Fruit fly (Drosophila melanogaster) whole organism, embryonic: ENCODE measurements around the gene Ank2.

Source experiments
- Ada2b ChIP-seq: fragments of 200-800 bp; sonication (Bioruptor generic); IDR thresholded peaks from 2 replicates; pipeline ENCODE4 v1.3.6; 2022; ENCODE audit warnings: missing biosample characterization, missing genetic modification characterization
- Adf1 ChIP-seq: fragments of 200-800 bp; sonication (Bioruptor generic); IDR thresholded peaks from 2 replicates; pipeline ENCODE4 v1.3.6; 2022; ENCODE audit warnings: missing biosample characterization, missing genetic modification characterization
- B-H2 ChIP-seq: fragments of 200-800 bp; sonication (Bioruptor generic); optimal IDR thresholded peaks from 2 replicates; lab custom pipeline; 2018; ENCODE audit warnings: missing biosample characterization, mild to moderate bottlenecking, missing genetic modification characterization
- CG10543 ChIP-seq: fragments of 200-800 bp; sonication (Bioruptor generic); optimal IDR thresholded peaks from 3 replicates; lab custom pipeline; 2017; ENCODE audit warnings: missing biosample characterization, mild to moderate bottlenecking, missing genetic modification characterization, moderate library complexity
- CG10979 ChIP-seq: fragments of 200-800 bp; sonication (Bioruptor generic); optimal IDR thresholded peaks from 2 replicates; lab custom pipeline; 2018; ENCODE audit warnings: missing biosample characterization, mild to moderate bottlenecking, missing genetic modification characterization, moderate library complexity
- CG11398 ChIP-seq: fragments of 200-800 bp; sonication (Bioruptor generic); optimal IDR thresholded peaks from 2 replicates; lab custom pipeline; 2016; ENCODE audit warnings: missing biosample characterization, missing genetic modification characterization
- CG13624 ChIP-seq: fragments of 200-800 bp; sonication (Bioruptor generic); optimal IDR thresholded peaks from 2 replicates; lab custom pipeline; 2016; ENCODE audit warnings: missing biosample characterization, missing genetic modification characterization
- CG14050 ChIP-seq: fragments of 200-800 bp; sonication (Bioruptor generic); IDR thresholded peaks from 3 replicates; pipeline ENCODE4 v1.3.6; 2022; ENCODE audit warnings: missing biosample characterization, missing genetic modification characterization
- CG14710 ChIP-seq: fragments of 200-800 bp; sonication (Bioruptor generic); optimal IDR thresholded peaks from 3 replicates; lab custom pipeline; 2019; ENCODE audit warnings: missing biosample characterization, mild to moderate bottlenecking, missing genetic modification characterization, moderate library complexity
- CG16863 ChIP-seq: fragments of 200-800 bp; sonication (Bioruptor generic); optimal IDR thresholded peaks from 3 replicates; lab custom pipeline; 2016; ENCODE audit warnings: missing biosample characterization, missing genetic modification characterization
- CG17186 ChIP-seq: fragments of 200-800 bp; sonication (Bioruptor generic); optimal IDR thresholded peaks from 3 replicates; lab custom pipeline; 2017; ENCODE audit warnings: missing biosample characterization, missing genetic modification reagents, missing genetic modification characterization
- CG17568 ChIP-seq: fragments of 200-800 bp; sonication (Bioruptor generic); optimal IDR thresholded peaks from 2 replicates; lab custom pipeline; 2018; ENCODE audit warnings: missing biosample characterization, mild to moderate bottlenecking, missing genetic modification characterization, moderate library complexity
- CG2120 ChIP-seq: fragments of 200-800 bp; sonication (Bioruptor generic); optimal IDR thresholded peaks from 3 replicates; lab custom pipeline; 2016; ENCODE audit warnings: missing biosample characterization, missing genetic modification characterization
- CG31441 ChIP-seq: fragments of 200-800 bp; sonication (Bioruptor generic); IDR thresholded peaks from 2 replicates; pipeline ENCODE4 v1.3.6; 2022; ENCODE audit warnings: missing biosample characterization, missing genetic modification characterization
- CG32532 ChIP-seq: fragments of 200-800 bp; sonication (Bioruptor generic); IDR thresholded peaks from 2 replicates; pipeline ENCODE4 v1.3.6; 2022; ENCODE audit warnings: missing biosample characterization, missing genetic modification characterization
- CG4404 ChIP-seq: fragments of 200-800 bp; sonication (Bioruptor generic); IDR thresholded peaks from 2 replicates; pipeline ENCODE4 v1.3.6; 2022; ENCODE audit warnings: missing biosample characterization, missing genetic modification characterization
- CG8089 ChIP-seq: fragments of 200-800 bp; sonication (Bioruptor generic); optimal IDR thresholded peaks from 3 replicates; lab custom pipeline; 2016; ENCODE audit warnings: missing biosample characterization, missing genetic modification characterization
- CG8478 ChIP-seq: fragments of >200 bp; optimal IDR thresholded peaks from 2 replicates; lab custom pipeline; 2018
- CG9817 ChIP-seq: fragments of 200-800 bp; sonication (Bioruptor generic); optimal IDR thresholded peaks from 2 replicates; lab custom pipeline; 2018; ENCODE audit warnings: missing biosample characterization, mild to moderate bottlenecking, missing genetic modification characterization, moderate library complexity
- CG9932 ChIP-seq: fragments of 200-800 bp; sonication (Bioruptor generic); IDR thresholded peaks from 2 replicates; pipeline ENCODE4 v1.3.6; 2022; ENCODE audit warnings: missing biosample characterization, missing genetic modification characterization
- Dbx ChIP-seq: fragments of 200-800 bp; sonication (Bioruptor generic); IDR thresholded peaks from 3 replicates; pipeline ENCODE4 v1.3.6; 2022; ENCODE audit warnings: missing biosample characterization, missing genetic modification characterization
- Dip2 ChIP-seq: fragments of 200-800 bp; sonication (Bioruptor generic); IDR thresholded peaks from 2 replicates; pipeline ENCODE4 v1.3.6; 2022; ENCODE audit warnings: missing biosample characterization, missing genetic modification characterization
- Dll ChIP-seq: fragments of 200-800 bp; sonication (Bioruptor generic); IDR thresholded peaks from 4 replicates; pipeline ENCODE4 v1.3.6; 2022; ENCODE audit warnings: missing biosample characterization, missing genetic modification characterization; ENCODE audit not compliant: partially characterized antibody
- Ets65A ChIP-seq: fragments of 200-800 bp; sonication (Bioruptor generic); peaks from one replicate; lab custom pipeline; 2016; ENCODE audit warnings: missing biosample characterization, missing genetic modification characterization
- Hand ChIP-seq: fragments of 200-800 bp; sonication (Bioruptor generic); optimal IDR thresholded peaks from 2 replicates; lab custom pipeline; 2017; ENCODE audit warnings: mild to moderate bottlenecking, missing biosample characterization, missing genetic modification reagents, missing genetic modification characterization
- Hr3 ChIP-seq: fragments of 200-800 bp; sonication (Bioruptor generic); optimal IDR thresholded peaks from 3 replicates; lab custom pipeline; 2016; ENCODE audit warnings: missing biosample characterization, missing genetic modification characterization
- Mes4 ChIP-seq: fragments of 200-800 bp; sonication (Bioruptor generic); optimal IDR thresholded peaks from 2 replicates; lab custom pipeline; 2016; ENCODE audit warnings: missing biosample characterization, missing genetic modification characterization
- NC2α ChIP-seq: fragments of 200-800 bp; sonication (Bioruptor generic); optimal IDR thresholded peaks from 2 replicates; lab custom pipeline; 2016; ENCODE audit warnings: missing biosample characterization, missing genetic modification characterization
- Ptx1 ChIP-seq: fragments of 200-800 bp; sonication (Bioruptor generic); IDR thresholded peaks from 2 replicates; pipeline ENCODE4 v1.3.6; 2022; ENCODE audit warnings: missing biosample characterization, missing genetic modification characterization
- Rfx ChIP-seq: fragments of 200-800 bp; sonication (Bioruptor generic); IDR thresholded peaks from 2 replicates; pipeline ENCODE4 v1.3.6; 2022; ENCODE audit warnings: missing biosample characterization, missing genetic modification characterization
- Sox102F ChIP-seq: fragments of 200-800 bp; sonication (Bioruptor generic); optimal IDR thresholded peaks from 2 replicates; lab custom pipeline; 2018; ENCODE audit warnings: missing biosample characterization, mild to moderate bottlenecking, missing genetic modification characterization, moderate library complexity
- Trl ChIP-seq, 3 experiments: fragments of >200 bp in 2 of 3; fragments of 200-800 bp in 1 of 3; sonication (Bioruptor generic) in 1 of 3; optimal IDR thresholded peaks; 2 replicates in 1 of 3; 3 replicates in 2 of 3; lab custom pipeline; 2016 to 2017; ENCODE audit warnings: missing biosample characterization in 1 of 3, missing genetic modification characterization in 1 of 3
- ara ChIP-seq: fragments of 200-800 bp; sonication (Bioruptor generic); IDR thresholded peaks from 2 replicates; pipeline ENCODE4 v1.3.6; 2022; ENCODE audit warnings: missing biosample characterization, missing genetic modification characterization
- bcd ChIP-seq: fragments of 200-800 bp; sonication (Bioruptor generic); optimal IDR thresholded peaks from 2 replicates; lab custom pipeline; 2017; ENCODE audit warnings: missing biosample characterization, mild to moderate bottlenecking, missing genetic modification characterization
- cato ChIP-seq: fragments of 200-800 bp; sonication (Bioruptor generic); optimal IDR thresholded peaks from 2 replicates; lab custom pipeline; 2016; ENCODE audit warnings: missing biosample characterization, missing genetic modification characterization, borderline replicate concordance
- dmrt11E ChIP-seq: fragments of 200-800 bp; sonication (Bioruptor generic); optimal IDR thresholded peaks from 3 replicates; lab custom pipeline; 2018; ENCODE audit warnings: missing biosample characterization, mild to moderate bottlenecking, missing genetic modification characterization, moderate library complexity
- h ChIP-seq: fragments of >200 bp; optimal IDR thresholded peaks from 2 replicates; lab custom pipeline; 2017
- insv ChIP-seq, 2 experiments: fragments of 200-800 bp; sonication (Bioruptor generic); optimal IDR thresholded peaks; 3 replicates each; lab custom pipeline; 2016 to 2018; ENCODE audit warnings: missing biosample characterization in 2 of 2, missing genetic modification characterization in 2 of 2
- klu ChIP-seq: fragments of 200-800 bp; sonication (Bioruptor generic); IDR thresholded peaks from 2 replicates; pipeline ENCODE4 v1.3.6; 2022; ENCODE audit warnings: missing biosample characterization, missing genetic modification characterization
- lab ChIP-seq: fragments of 200-800 bp; sonication (Bioruptor generic); optimal IDR thresholded peaks from 3 replicates; lab custom pipeline; 2017; ENCODE audit warnings: missing biosample characterization, missing genetic modification characterization, mild to moderate bottlenecking, moderate library complexity, missing genetic modification reagents
- lilli ChIP-seq: fragments of 200-800 bp; sonication (Bioruptor generic); optimal IDR thresholded peaks from 3 replicates; lab custom pipeline; 2016; ENCODE audit warnings: missing biosample characterization, missing genetic modification characterization
- nerfin-2 ChIP-seq: fragments of 200-800 bp; sonication (Bioruptor generic); IDR thresholded peaks from 2 replicates; pipeline ENCODE4 v1.3.6; 2022; ENCODE audit warnings: missing biosample characterization, missing genetic modification characterization; ENCODE audit not compliant: partially characterized antibody
- odd ChIP-seq: fragments of 200-800 bp; sonication (Bioruptor generic); optimal IDR thresholded peaks from 2 replicates; lab custom pipeline; 2017; ENCODE audit warnings: missing biosample characterization, mild to moderate bottlenecking, missing genetic modification characterization
- onecut ChIP-seq: fragments of 200-800 bp; sonication (Bioruptor generic); IDR thresholded peaks from 2 replicates; pipeline ENCODE4 v1.3.6; 2022; ENCODE audit warnings: missing biosample characterization, missing genetic modification characterization
- pb ChIP-seq: fragments of 200-800 bp; sonication (Bioruptor generic); optimal IDR thresholded peaks from 3 replicates; lab custom pipeline; 2016; ENCODE audit warnings: missing biosample characterization, missing genetic modification characterization
- pho ChIP-seq: fragments of 200-800 bp; sonication (Bioruptor generic); optimal IDR thresholded peaks from 2 replicates; lab custom pipeline; 2016; ENCODE audit warnings: missing biosample characterization, missing genetic modification characterization
- row ChIP-seq: fragments of 200-800 bp; sonication (Bioruptor generic); IDR thresholded peaks from 3 replicates; pipeline ENCODE4 v1.3.6; 2022; ENCODE audit warnings: missing biosample characterization, missing genetic modification characterization
- sens ChIP-seq: fragments of 200-800 bp; sonication (Bioruptor generic); peaks from one replicate; lab custom pipeline; 2016; ENCODE audit warnings: missing biosample characterization, missing genetic modification characterization
- slp2 ChIP-seq: fragments of 200-800 bp; sonication (Bioruptor generic); optimal IDR thresholded peaks from 2 replicates; lab custom pipeline; 2016; ENCODE audit warnings: missing biosample characterization, missing genetic modification characterization
- toy ChIP-seq: fragments of 200-800 bp; sonication (Bioruptor generic); IDR thresholded peaks from 2 replicates; pipeline ENCODE4 v1.3.6; 2022; ENCODE audit warnings: missing biosample characterization, missing genetic modification characterization
- tup ChIP-seq: fragments of 200-800 bp; sonication (Bioruptor generic); optimal IDR thresholded peaks from 2 replicates; lab custom pipeline; 2016; ENCODE audit warnings: missing biosample characterization, mild to moderate bottlenecking, missing genetic modification characterization, moderate library complexity
- wor ChIP-seq: fragments of 200-800 bp; sonication (Bioruptor generic); IDR thresholded peaks from 2 replicates; pipeline ENCODE4 v1.3.6; 2022; ENCODE audit warnings: missing biosample characterization, missing genetic modification characterization

Ank2 gene

DNA sequence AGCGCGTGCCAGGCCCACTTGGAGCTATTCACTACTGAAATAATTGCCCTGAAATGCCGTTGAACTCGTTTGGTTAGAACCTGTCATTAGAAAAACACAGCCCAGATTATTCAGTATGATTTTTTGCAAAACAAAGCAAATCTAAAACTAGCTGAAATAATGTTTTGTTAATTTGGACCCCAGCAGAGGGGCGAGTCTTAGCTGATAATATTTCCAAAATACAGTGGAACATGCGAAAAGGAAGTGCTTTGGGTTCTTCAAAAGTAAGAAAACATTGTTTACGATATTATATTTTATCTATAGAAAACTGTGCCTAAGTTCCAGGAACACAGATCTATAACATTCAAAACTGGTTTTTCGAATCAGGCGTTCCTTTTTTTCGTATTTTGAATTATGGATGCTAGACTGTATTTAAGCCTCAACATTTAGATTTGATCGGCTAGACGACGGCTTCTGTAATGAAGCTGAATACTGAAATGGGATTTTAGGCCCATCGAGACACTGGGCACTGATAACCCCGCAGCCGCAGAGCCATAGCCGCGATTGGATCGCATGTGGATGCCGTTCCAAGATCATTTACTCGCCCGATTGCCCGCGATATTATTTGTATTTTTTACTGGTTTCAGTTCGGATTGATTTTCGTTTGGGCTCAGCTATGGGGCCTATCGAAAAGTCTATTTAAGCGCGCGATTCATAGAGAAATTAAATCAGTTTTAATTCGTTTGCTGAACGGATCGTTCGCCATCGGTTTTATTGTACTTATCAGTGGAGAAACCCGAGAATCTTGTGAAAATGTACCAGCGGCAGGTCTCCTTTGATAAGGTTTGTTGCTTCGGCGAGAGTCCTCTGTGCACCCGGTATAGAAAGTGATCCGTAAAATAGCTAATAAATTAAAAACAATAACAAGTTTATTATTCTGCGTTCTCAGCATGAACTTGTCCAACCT is 41.9 kb upstream of the Ank2 start, which contains the start of gene Hn (continued):
- TF ChIP-seq CG4404 (GFP tag; lab: Robert Waterston, UW) = no peak
- TF ChIP-seq Dll = no peak
- TF ChIP-seq wor = no peak
- TF ChIP-seq CG17186 (GFP tag; lab: Kevin White, UChicago) = no peak
- no peak for TF ChIP-seq CG8478
- TF ChIP-seq lilli = peak; percentile 17
- TF ChIP-seq slp2 (GFP tag; lab: Kevin White, UChicago) = no peak
- no peak for TF ChIP-seq ara (GFP tag; lab: Robert Waterston, UW)
- TF ChIP-seq onecut = no peak
- peak; percentile 18 for TF ChIP-seq CG13624 (GFP tag; lab: Kevin White, UChicago)
- TF ChIP-seq CG14050 (GFP tag; lab: Robert Waterston, UW) = no peak
- no peak for TF ChIP-seq toy (GFP tag; lab: Robert Waterston, UW)
- TF ChIP-seq bcd (GFP tag; lab: Kevin White, UChicago) = peak; percentile 23
- TF ChIP-seq pho = no peak
- no peak for TF ChIP-seq CG17568 (GFP tag; lab: Kevin White, UChicago)
- peak; percentile 69 for TF ChIP-seq Rfx (GFP tag; lab: Robert Waterston, UW)
- peak; percentile 23 for TF ChIP-seq CG9817 (tag; lab: Kevin White, UChicago)
- no peak for TF ChIP-seq B-H2 (GFP tag; lab: Kevin White, UChicago)
- TF ChIP-seq pb (GFP tag; lab: Kevin White, UChicago) = no peak
- no peak for TF ChIP-seq Trl (optimal IDR thresholded peaks at IDR 0.05; lab: Kevin White, UChicago)
- TF ChIP-seq Trl (GFP tag; optimal IDR thresholded peaks at IDR 0.05; lab: Kevin White, UChicago) = no peak
- peak; percentile 20 for TF ChIP-seq CG10543 (GFP tag; lab: Kevin White, UChicago)
- TF ChIP-seq CG10979 (tag; lab: Kevin White, UChicago) = no peak
- TF ChIP-seq cato = no peak
- TF ChIP-seq NC2α (GFP tag; lab: Kevin White, UChicago) = no peak
- peak; percentile 80 for TF ChIP-seq CG9932
- peak; percentile 78 for TF ChIP-seq CG2120 (GFP tag; lab: Kevin White, UChicago)
- 0 out of 2 replicates have a peak, but pooled peaks have one; percentile 21 for TF ChIP-seq klu (GFP tag; lab: Robert Waterston, UW)
- TF ChIP-seq CG14710 (tag; lab: Kevin White, UChicago) = no peak
- TF ChIP-seq Adf1 (GFP tag; lab: Robert Waterston, UW) = peak; percentile 24; the same call in 1 of the 2 replicates
- TF ChIP-seq CG32532 (GFP tag; lab: Robert Waterston, UW) = peak; percentile 64; the same call in 1 of the 2 replicates
- no peak for TF ChIP-seq dmrt11E (tag; lab: Kevin White, UChicago)
- TF ChIP-seq CG31441 (GFP tag; lab: Robert Waterston, UW) = no peak
- peak; percentile 39; the same call in 2 of the 3 replicates for TF ChIP-seq row
- TF ChIP-seq Hr3 (GFP tag; lab: Kevin White, UChicago) = no peak
- peak; percentile 19 for TF ChIP-seq lab
- TF ChIP-seq Dip2 (GFP tag; lab: Robert Waterston, UW) = no peak
- peak; percentile 76 for TF ChIP-seq sens
- no peak for TF ChIP-seq insv (GFP tag; optimal IDR thresholded peaks at IDR 0.05; lab: Kevin White, UChicago)
- TF ChIP-seq, all 482 proteins: peak for 39

- TF ChIP-seq nerfin-2 (GFP tag; lab: Robert Waterston, UW) (no peak), Sox102F (GFP tag; lab: Kevin White, UChicago) (peak; percentile 13), Ets65A (GFP tag; lab: Kevin White, UChicago) (peak; percentile 52), Hand (GFP tag; lab: Kevin White, UChicago) (no peak), Ptx1 (GFP tag; lab: Robert Waterston, UW) (no peak), Dbx (GFP tag; lab: Robert Waterston, UW) (no peak), Ada2b (GFP tag; lab: Robert Waterston, UW) (no peak), odd (GFP tag; lab: Kevin White, UChicago) (no peak), Mes4 (GFP tag; lab: Kevin White, UChicago) (no peak), CG16863 (GFP tag; lab: Kevin White, UChicago) (no peak), tup (no peak), CG8089 (GFP tag; lab: Kevin White, UChicago) (no peak), h (lab: Kevin White, UChicago) (no peak), CG11398 (GFP tag; lab: Kevin White, UChicago) (no peak)
Measured at dm6 chr3L:7754109-7754508, 35.9 kb upstream of the Ank2 start, which contains the start of gene CG7409. CG7409 (plus strand) TSS chr3L:7754409.
